Worm (Caenorhabditis elegans) whole organism, L4 larva: Measurements from ENCODE around the gene EGAP2.1.

Experiments
- ZK546.5 ChIP-seq, 2 experiments: sonication (generic microtip); optimal IDR thresholded peaks; 2 replicates each; lab custom pipeline; 2017; ENCODE audit warnings: missing biosample characterization in 2 of 2, missing genetic modification characterization in 2 of 2
- ceh-28 ChIP-seq: fragments of 150-350 bp; optimal IDR thresholded peaks from 2 replicates; lab custom pipeline; 2014; ENCODE audit warnings: missing biosample characterization, missing genetic modification reagents, missing genetic modification characterization
- ceh-82 ChIP-seq: sonication (generic microtip); optimal IDR thresholded peaks from 2 replicates; lab custom pipeline; 2017; ENCODE audit warnings: missing biosample characterization, missing genetic modification characterization
- daf-8 ChIP-seq: fragments of 200-800 bp; sonication (Bioruptor generic); IDR thresholded peaks from 2 replicates; pipeline ENCODE4 v1.3.6; 2022; ENCODE audit warnings: missing genetic modification characterization, missing compliant biosample characterization

DNA sequence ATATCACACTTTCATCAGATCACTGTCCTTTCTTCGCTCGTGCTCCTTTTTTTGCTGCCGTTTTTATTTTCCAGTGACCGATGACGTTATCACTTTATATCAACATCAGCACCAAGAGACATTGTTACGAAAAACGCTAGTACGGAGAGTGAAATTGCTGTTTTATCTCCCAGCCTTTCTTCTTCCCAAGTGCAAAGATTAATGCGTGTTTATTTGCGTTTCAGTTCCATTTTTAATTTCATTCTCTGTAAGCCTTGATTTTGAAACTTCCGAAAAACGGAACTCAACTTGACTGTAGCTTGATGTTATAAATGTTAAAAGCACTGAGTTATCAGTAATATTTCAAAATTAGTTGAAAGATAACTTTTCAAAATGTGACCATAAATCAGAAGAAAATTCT is 44.3 kb upstream of the EGAP2.1 start:
- TF ChIP-seq ZK546.5 (tag; optimal IDR thresholded peaks at IDR 0.05; lab: Kevin White, UChicago), result no peak
- TF ChIP-seq ceh-28 (tag; lab: Kevin White, UChicago), result no peak
- no peak for TF ChIP-seq ceh-82 (tag; lab: Kevin White, UChicago)
- no peak for TF ChIP-seq daf-8 (GFP tag; lab: Robert Waterston, UW)
